Worm (Caenorhabditis elegans) whole organism, early embryonic: ENCODE results near the gene dhs-18.

Source experiments
- B0310.2 ChIP-seq: sonication (generic microtip); optimal IDR thresholded peaks from 2 replicates; lab custom pipeline; 2016; ENCODE audit warnings: mild to moderate bottlenecking, missing genetic modification characterization, missing compliant biosample characterization
- F13C5.2 ChIP-seq: sonication (generic microtip); optimal IDR thresholded peaks from 2 replicates; lab custom pipeline; 2017; ENCODE audit warnings: mild to moderate bottlenecking, missing genetic modification characterization, inconsistent platforms, missing compliant biosample characterization
- aly-1 ChIP-seq: sonication (generic microtip); optimal IDR thresholded peaks from 2 replicates; lab custom pipeline; 2016; ENCODE audit warnings: missing genetic modification characterization, missing compliant biosample characterization
- ama-1 ChIP-seq: fragments of 150-350 bp; optimal IDR thresholded peaks from 2 replicates; lab custom pipeline; 2014
- ceh-13 ChIP-seq: fragments of 200-800 bp; sonication (Bioruptor generic); optimal IDR thresholded peaks from 2 replicates; lab custom pipeline; 2018; ENCODE audit warnings: mild to moderate bottlenecking, missing genetic modification characterization, missing compliant biosample characterization
- ceh-36 ChIP-seq: sonication (generic microtip); optimal IDR thresholded peaks from 2 replicates; lab custom pipeline; 2016; ENCODE audit warnings: missing genetic modification characterization, inconsistent platforms, missing compliant biosample characterization
- ets-7 ChIP-seq: sonication (generic microtip); optimal IDR thresholded peaks from 2 replicates; lab custom pipeline; 2016; ENCODE audit warnings: missing genotype, missing genetic modification characterization, missing compliant biosample characterization
- flt-1 ChIP-seq: fragments of 200-800 bp; sonication (Bioruptor generic); IDR thresholded peaks from 2 replicates; pipeline ENCODE4 v1.3.6; 2022; ENCODE audit warnings: missing genetic modification characterization, missing compliant biosample characterization
- hmbx-1 ChIP-seq: sonication (generic microtip); optimal IDR thresholded peaks from 2 replicates; lab custom pipeline; 2016; ENCODE audit warnings: mild to moderate bottlenecking, missing genetic modification characterization, missing compliant biosample characterization
- hmg-4 ChIP-seq: fragments of 200-800 bp; sonication (Bioruptor generic); optimal IDR thresholded peaks from 2 replicates; lab custom pipeline; 2018; ENCODE audit warnings: mild to moderate bottlenecking, missing genetic modification characterization, missing compliant biosample characterization
- hnd-1 ChIP-seq: sonication (generic microtip); optimal IDR thresholded peaks from 2 replicates; lab custom pipeline; 2016; ENCODE audit warnings: missing genetic modification characterization, missing compliant biosample characterization
- pes-1 ChIP-seq: fragments of 200-800 bp; sonication (Bioruptor generic); IDR thresholded peaks from 2 replicates; pipeline ENCODE4 v1.3.6; 2022; ENCODE audit warnings: missing genetic modification reagents, missing genetic modification characterization, missing compliant biosample characterization
- scrt-1 ChIP-seq: fragments of 200-800 bp; sonication (Bioruptor generic); IDR thresholded peaks from 2 replicates; pipeline ENCODE4 v1.3.6; 2022; ENCODE audit warnings: missing genetic modification characterization, missing compliant biosample characterization
- sea-1 ChIP-seq: fragments of 200-800 bp; sonication (Bioruptor generic); conservative IDR thresholded peaks from 2 replicates; pipeline ENCODE4 v1.3.6; 2022; ENCODE audit warnings: missing genetic modification characterization, missing compliant biosample characterization
- tbx-11 ChIP-seq: fragments of 200-800 bp; sonication (Bioruptor generic); IDR thresholded peaks from 2 replicates; pipeline ENCODE4 v1.3.6; 2022; ENCODE audit warnings: missing genetic modification characterization, missing compliant biosample characterization
- tbx-37 ChIP-seq: fragments of 200-800 bp; sonication (Bioruptor generic); conservative IDR thresholded peaks from 2 replicates; pipeline ENCODE4 v1.3.6; 2022; ENCODE audit warnings: missing genetic modification reagents, missing genetic modification characterization, missing compliant biosample characterization
- tra-4 ChIP-seq: sonication (generic microtip); optimal IDR thresholded peaks from 2 replicates; lab custom pipeline; 2017; ENCODE audit warnings: missing genetic modification characterization, missing compliant biosample characterization

The dhs-18 gene

DNA sequence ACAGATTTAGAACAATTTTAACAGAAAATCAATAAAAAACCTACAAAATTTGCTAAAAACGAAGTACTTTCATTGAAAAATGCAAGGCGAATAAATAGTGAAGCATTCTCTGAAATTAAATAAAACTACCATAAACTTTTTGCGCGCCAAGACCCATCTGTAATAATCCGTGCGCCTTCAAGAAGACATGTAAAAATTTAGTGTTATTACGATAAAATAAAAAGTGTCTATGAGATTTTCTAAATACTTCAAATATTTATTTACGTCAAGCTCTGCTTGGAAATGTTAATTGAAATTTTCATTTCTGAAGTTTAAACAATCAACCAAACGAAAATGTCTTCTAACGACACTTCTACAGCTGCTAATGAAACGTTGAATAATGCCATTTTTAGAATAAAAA lies 6.6 kb downstream of the dhs-18 start, which contains the start of gene C45B11.9:
Gene C45B11.9 (plus strand): TSS at position 301 of the 400 bp plus-strand sequence.
- TF ChIP-seq hnd-1 (no peak), flt-1 (GFP tag; lab: Robert Waterston, UW) (no peak), pes-1 (no peak), tbx-11 (GFP tag; lab: Robert Waterston, UW) (no peak), hmg-4 (GFP tag; lab: Kevin White, UChicago) (no peak), ets-7 (tag; lab: Kevin White, UChicago) (no peak), ama-1 (lab: Kevin White, UChicago) (no peak), aly-1 (tag; lab: Kevin White, UChicago) (no peak), scrt-1 (GFP tag; lab: Robert Waterston, UW) (no peak), hmbx-1 (no peak)

ce11 chrV:11039379-11039954 lies 7.2 kb downstream of the dhs-18 start, which contains the start of gene pak-2:
TSS of gene pak-2 (minus strand) at chrV:11039429.
- TF ChIP-seq ceh-13 (GFP tag; lab: Kevin White, UChicago) (peak; percentile 25), ets-7 (tag; lab: Kevin White, UChicago) (peak; percentile 74), sea-1 (no peak), B0310.2 (tag; lab: Kevin White, UChicago) (peak; percentile 38), pes-1 (no peak), tbx-37 (GFP tag; lab: Robert Waterston, UW) (0 out of 2 replicates have a peak, but pooled peaks have one; percentile 22), F13C5.2 (peak; percentile 82), hnd-1 (peak; percentile 25)

DNA sequence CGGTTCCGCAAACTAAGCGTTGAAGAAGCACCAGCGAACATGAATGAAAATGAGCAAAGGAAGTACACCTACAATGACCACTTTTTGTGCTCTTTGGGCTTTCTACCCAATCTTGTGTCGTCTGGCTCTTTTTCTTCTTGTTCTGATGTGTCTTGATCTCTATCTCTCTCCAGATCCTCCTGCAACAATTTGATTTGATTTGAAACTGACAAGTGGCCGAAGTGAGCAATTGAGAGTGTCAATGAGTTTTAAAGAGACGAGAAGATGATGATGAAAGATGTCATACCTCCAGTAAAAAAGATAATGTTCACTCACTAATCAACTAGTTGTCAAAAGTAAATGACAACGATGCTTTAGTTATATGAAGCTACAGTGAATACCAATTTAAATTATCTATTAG lies 11.9 kb downstream of the dhs-18 start, which contains the start of gene pptr-2:
Gene pptr-2 (minus strand): TSS at position 184 of the 400 bp plus-strand sequence.
- no peak for TF ChIP-seq aly-1 (tag; lab: Kevin White, UChicago)
- no peak for TF ChIP-seq ets-7 (tag; lab: Kevin White, UChicago)
- TF ChIP-seq hmbx-1: no peak
- no peak for TF ChIP-seq tbx-37 (GFP tag; lab: Robert Waterston, UW)
- TF ChIP-seq ceh-36: no peak

DNA sequence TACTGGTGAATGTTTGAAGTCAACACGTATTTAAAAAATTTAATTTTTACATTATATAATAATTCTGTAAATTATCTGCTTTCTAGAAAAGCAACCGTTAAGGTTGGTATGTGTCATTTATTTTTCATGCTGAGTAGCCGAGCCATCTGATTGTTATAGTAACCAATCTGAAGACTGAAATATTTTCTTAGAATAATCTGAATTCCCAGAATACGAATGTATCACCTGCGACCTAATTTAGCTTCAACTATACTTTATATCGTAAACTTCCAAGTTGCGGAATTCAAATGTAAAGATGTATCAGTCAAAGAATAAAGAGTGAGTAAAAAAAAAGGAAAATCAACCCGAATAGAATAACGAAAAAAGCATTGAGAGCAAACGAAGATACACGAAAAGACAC lies 13.4 kb downstream of the dhs-18 start:
- no peak for TF ChIP-seq scrt-1 (GFP tag; lab: Robert Waterston, UW)
- no peak for TF ChIP-seq aly-1 (tag; lab: Kevin White, UChicago)
- no peak for TF ChIP-seq hmbx-1
- no peak for TF ChIP-seq ceh-36
- TF ChIP-seq F13C5.2: no peak
- no peak for TF ChIP-seq ceh-13 (GFP tag; lab: Kevin White, UChicago)
- TF ChIP-seq sea-1: no peak
- TF ChIP-seq hnd-1: no peak
- no peak for TF ChIP-seq flt-1 (GFP tag; lab: Robert Waterston, UW)

- TF ChIP-seq B0310.2 (tag; lab: Kevin White, UChicago): no peak
- TF ChIP-seq pes-1: no peak
- TF ChIP-seq ceh-13 (GFP tag; lab: Kevin White, UChicago): no peak
- no peak for TF ChIP-seq flt-1 (GFP tag; lab: Robert Waterston, UW)
- TF ChIP-seq aly-1 (tag; lab: Kevin White, UChicago): no peak
- no peak for TF ChIP-seq F13C5.2
- no peak for TF ChIP-seq sea-1
Observed at ce11 chrV:11030675-11031074, 16.0 kb downstream of the dhs-18 start.

- peak; percentile 23 for TF ChIP-seq ets-7 (tag; lab: Kevin White, UChicago)
- TF ChIP-seq ama-1 (lab: Kevin White, UChicago): no peak
- TF ChIP-seq F13C5.2: peak; percentile 21
- TF ChIP-seq sea-1: no peak
- TF ChIP-seq ceh-36: no peak
- no peak for TF ChIP-seq tra-4 (tag; lab: Kevin White, UChicago)
- peak; percentile 83 for TF ChIP-seq tbx-37 (GFP tag; lab: Robert Waterston, UW)
- TF ChIP-seq tbx-11 (GFP tag; lab: Robert Waterston, UW): no peak
- no peak for TF ChIP-seq hmg-4 (GFP tag; lab: Kevin White, UChicago)
- no peak for TF ChIP-seq ceh-13 (GFP tag; lab: Kevin White, UChicago)
- no peak for TF ChIP-seq B0310.2 (tag; lab: Kevin White, UChicago)
- TF ChIP-seq scrt-1 (GFP tag; lab: Robert Waterston, UW): no peak
- TF ChIP-seq flt-1 (GFP tag; lab: Robert Waterston, UW): no peak
- TF ChIP-seq aly-1 (tag; lab: Kevin White, UChicago): no peak
- TF ChIP-seq hnd-1: peak; percentile 13
- TF ChIP-seq pes-1: no peak
Observed at ce11 chrV:11029309-11029708, 17.3 kb downstream of the dhs-18 start.

DNA sequence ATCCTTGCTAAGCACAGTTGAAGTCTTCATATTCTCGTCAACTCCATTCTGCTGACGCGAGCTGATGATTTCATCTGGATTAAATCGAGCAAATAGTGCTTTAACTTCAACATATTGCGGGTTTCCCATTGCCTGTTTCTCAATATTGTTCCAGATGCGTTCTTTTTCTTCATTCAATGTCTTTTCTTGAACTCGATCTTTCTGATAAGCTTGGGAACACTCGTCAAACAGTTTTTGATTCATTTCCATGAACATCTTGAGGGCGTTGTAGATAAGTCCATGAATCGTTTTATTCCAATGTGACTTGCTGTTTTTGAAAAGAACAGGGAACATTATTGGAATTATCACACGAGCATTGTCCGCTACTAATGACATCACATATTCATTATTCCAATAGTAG lies 18.9 kb downstream of the dhs-18 start:
- no peak for TF ChIP-seq ceh-36
- TF ChIP-seq scrt-1 (GFP tag; lab: Robert Waterston, UW): no peak
- TF ChIP-seq hmg-4 (GFP tag; lab: Kevin White, UChicago): no peak
- no peak for TF ChIP-seq pes-1
- no peak for TF ChIP-seq tbx-37 (GFP tag; lab: Robert Waterston, UW)
- TF ChIP-seq hmbx-1: no peak
- TF ChIP-seq sea-1: no peak
- no peak for TF ChIP-seq ets-7 (tag; lab: Kevin White, UChicago)
- no peak for TF ChIP-seq aly-1 (tag; lab: Kevin White, UChicago)
- no peak for TF ChIP-seq ceh-13 (GFP tag; lab: Kevin White, UChicago)
- no peak for TF ChIP-seq B0310.2 (tag; lab: Kevin White, UChicago)
- TF ChIP-seq tbx-11 (GFP tag; lab: Robert Waterston, UW): no peak

DNA sequence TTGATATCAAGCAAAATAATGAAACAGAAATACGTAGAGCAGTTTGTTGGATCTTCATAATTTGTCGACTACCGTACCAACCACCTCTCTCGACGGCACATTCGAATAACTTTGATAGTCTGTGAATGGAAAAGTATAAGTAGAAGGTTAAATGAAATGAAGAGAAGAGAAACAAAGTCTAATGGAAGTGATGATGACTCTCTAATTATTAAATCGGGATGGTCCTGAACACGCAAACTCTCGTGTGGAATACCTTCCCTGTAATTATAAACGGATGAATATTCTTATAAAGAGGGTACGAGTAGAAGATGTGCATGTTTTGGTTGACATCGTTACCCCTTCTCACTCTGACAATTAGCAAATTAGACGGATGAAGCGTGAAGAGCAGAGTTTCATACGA lies 23.8 kb downstream of the dhs-18 start, which contains the start of the genes C13G3.12 and hot-6:
Gene C13G3.12 (minus strand): TSS at position 101 of the 400 bp plus-strand sequence.
Gene hot-6 (minus strand): TSS at position 121 of the 400 bp plus-strand sequence.
- no peak for TF ChIP-seq hmg-4 (GFP tag; lab: Kevin White, UChicago)
- no peak for TF ChIP-seq B0310.2 (tag; lab: Kevin White, UChicago)
- TF ChIP-seq ets-7 (tag; lab: Kevin White, UChicago): no peak
- no peak for TF ChIP-seq tra-4 (tag; lab: Kevin White, UChicago)
- TF ChIP-seq F13C5.2: no peak
- no peak for TF ChIP-seq ama-1 (lab: Kevin White, UChicago)
- no peak for TF ChIP-seq flt-1 (GFP tag; lab: Robert Waterston, UW)
- no peak for TF ChIP-seq ceh-36
- TF ChIP-seq scrt-1 (GFP tag; lab: Robert Waterston, UW): no peak
- TF ChIP-seq sea-1: no peak
- TF ChIP-seq ceh-13 (GFP tag; lab: Kevin White, UChicago): no peak
- TF ChIP-seq pes-1: no peak
- TF ChIP-seq hmbx-1: no peak
- no peak for TF ChIP-seq tbx-37 (GFP tag; lab: Robert Waterston, UW)
- no peak for TF ChIP-seq tbx-11 (GFP tag; lab: Robert Waterston, UW)
